2 worm cellular contexts compared by ENCODE assay signal in the genomic region with DNA sequence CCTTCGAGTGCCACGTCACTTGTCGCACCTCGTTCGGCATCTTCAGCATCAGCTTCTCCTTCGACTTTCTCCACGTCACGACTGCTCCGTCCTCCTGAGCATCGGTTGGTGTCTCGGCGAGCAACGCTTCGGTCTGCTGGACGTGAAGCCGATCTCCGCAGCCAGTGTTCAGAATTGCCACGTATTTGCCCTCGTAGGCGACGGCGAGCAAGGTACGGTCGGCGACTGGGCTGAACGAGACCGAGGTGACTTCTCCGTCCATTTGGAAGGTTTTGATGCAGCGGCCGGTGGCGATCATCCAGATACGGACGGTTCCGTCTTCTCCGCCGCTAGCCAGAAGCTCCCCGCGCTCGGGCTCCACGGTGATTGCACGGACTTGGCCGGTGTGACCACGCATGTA.
TF ChIP-seq lines count a peak whose summit lies in the region.

No protein-coding gene starts in this region.

TF ChIP-seq in whole organism, L4 larva, 104 proteins besides CTCF, POLR2A, EP300 and RAD21:
- TF ChIP-seq nhr-42 (GFP tag; IDR thresholded peaks at IDR 0.05; lab: Robert Waterston, UW), result no peak; the same call in 1 of the 2 replicates
- no peak for TF ChIP-seq madf-9 (GFP tag; conservative IDR thresholded peaks at IDR 0.05; lab: Robert Waterston, UW)
- TF ChIP-seq Y48G9A.11 (GFP tag; IDR thresholded peaks at IDR 0.05; lab: Robert Waterston, UW), result no peak
- TF ChIP-seq egl-43 (GFP tag; IDR thresholded peaks at IDR 0.05; lab: Robert Waterston, UW), result 0 out of 2 replicates have a peak, but pooled peaks have one; percentile 11
- no peak for TF ChIP-seq mep-1 (tag; optimal IDR thresholded peaks at IDR 0.05; lab: Kevin White, UChicago)
- no peak for TF ChIP-seq lir-3 (tag; optimal IDR thresholded peaks at IDR 0.05; lab: Kevin White, UChicago)
- peak in 1 of 2 experiments; percentile 39 for TF ChIP-seq unc-62 (GFP tag; optimal IDR thresholded peaks at IDR 0.05 in 1 of 2; lab: Kevin White, UChicago)
- no peak for TF ChIP-seq unc-62 (tag; optimal IDR thresholded peaks at IDR 0.05; lab: Kevin White, UChicago)
- TF ChIP-seq nhr-11 (tag; optimal IDR thresholded peaks at IDR 0.05; lab: Kevin White, UChicago), result no peak
- no peak for TF ChIP-seq ceh-32 (tag; optimal IDR thresholded peaks at IDR 0.05; lab: Kevin White, UChicago; ENCODE audit: poor library complexity)
- peak; percentile 89 for TF ChIP-seq set-16 (GFP tag; IDR thresholded peaks at IDR 0.05; lab: Robert Waterston, UW)
- no peak for TF ChIP-seq F49E8.2 (tag; optimal IDR thresholded peaks at IDR 0.05; lab: Kevin White, UChicago; ENCODE audit: borderline replicate concordance)
- no peak for TF ChIP-seq F26F4.8 (GFP tag; conservative IDR thresholded peaks at IDR 0.05; lab: Robert Waterston, UW)

TF ChIP-seq in whole organism, young adult, 124 proteins besides CTCF, POLR2A, EP300 and RAD21:
- TF ChIP-seq unc-130 (GFP tag; optimal IDR thresholded peaks at IDR 0.05; lab: Kevin White, UChicago), result no peak
- TF ChIP-seq zfh-2 (GFP tag; conservative IDR thresholded peaks at IDR 0.05; lab: Robert Waterston, UW), result peak; percentile 80
- TF ChIP-seq egrh-3 (GFP tag; IDR thresholded peaks at IDR 0.05; lab: Robert Waterston, UW), result peak; percentile 62; the same call in 1 of the 2 replicates
